Fruit fly (Drosophila melanogaster) whole organism, prepupa: ENCODE data around the gene rn.
A peak's percentile ranks its signal among the peaks of the same experiment; 100 is the strongest.

Experiments used
- Blimp-1 ChIP-seq: fragments of 200-800 bp; sonication (Bioruptor generic); optimal IDR thresholded peaks from 3 replicates; lab custom pipeline; 2017; ENCODE audit warnings: missing biosample characterization, missing genetic modification characterization, mild to moderate bottlenecking, moderate library complexity, missing genetic modification reagents
- CG10631 ChIP-seq: fragments of 200-800 bp; sonication (Bioruptor generic); optimal IDR thresholded peaks from 2 replicates; lab custom pipeline; 2016; ENCODE audit warnings: missing biosample characterization, missing genetic modification characterization
- CG11294 ChIP-seq: fragments of 200-800 bp; sonication (Bioruptor generic); IDR thresholded peaks from 2 replicates; pipeline ENCODE4 v1.3.6; 2022; ENCODE audit warnings: missing biosample characterization, missing genetic modification characterization
- CG11762 ChIP-seq: fragments of 200-800 bp; sonication (Bioruptor generic); optimal IDR thresholded peaks from 3 replicates; lab custom pipeline; 2016; ENCODE audit warnings: missing biosample characterization, missing genetic modification characterization; ENCODE audit not compliant: insufficient read depth
- CG11902 ChIP-seq: fragments of 200-800 bp; sonication (Bioruptor generic); optimal IDR thresholded peaks from 3 replicates; lab custom pipeline; 2016; ENCODE audit warnings: missing biosample characterization, missing genetic modification characterization
- CG15336 ChIP-seq: fragments of 200-800 bp; sonication (Bioruptor generic); IDR thresholded peaks from 2 replicates; pipeline ENCODE4 v1.3.6; 2022; ENCODE audit warnings: missing biosample characterization, missing genetic modification characterization
- CG1621 ChIP-seq: fragments of 200-800 bp; sonication (Bioruptor generic); optimal IDR thresholded peaks from 3 replicates; lab custom pipeline; 2018; ENCODE audit warnings: missing biosample characterization, mild to moderate bottlenecking, missing genetic modification characterization
- CG3032 ChIP-seq: fragments of 200-800 bp; optimal IDR thresholded peaks from 2 replicates; lab custom pipeline; 2019; ENCODE audit warnings: missing biosample characterization, mild to moderate bottlenecking, missing genetic modification characterization, moderate library complexity
- CG31627 ChIP-seq: fragments of 200-800 bp; sonication (Bioruptor generic); optimal IDR thresholded peaks from 3 replicates; lab custom pipeline; 2016; ENCODE audit warnings: missing biosample characterization, missing genetic modification characterization
- CG32006 ChIP-seq: fragments of 200-800 bp; sonication (Bioruptor generic); optimal IDR thresholded peaks from 3 replicates; lab custom pipeline; 2017; ENCODE audit warnings: missing biosample characterization, mild to moderate bottlenecking, missing genetic modification characterization
- CG3919 ChIP-seq: fragments of 200-800 bp; sonication (Bioruptor generic); optimal IDR thresholded peaks from 3 replicates; lab custom pipeline; 2016; ENCODE audit warnings: missing biosample characterization, missing genetic modification characterization
- CG4318 ChIP-seq: fragments of 200-800 bp; sonication (Bioruptor generic); optimal IDR thresholded peaks from 3 replicates; lab custom pipeline; 2017; ENCODE audit warnings: missing biosample characterization, mild to moderate bottlenecking, missing genetic modification characterization
- CG6163 ChIP-seq: fragments of 200-800 bp; sonication (Bioruptor generic); IDR thresholded peaks from 3 replicates; pipeline ENCODE4 v1.3.6; 2022; ENCODE audit warnings: missing biosample characterization, missing genetic modification characterization
- CG6276 ChIP-seq: fragments of 200-800 bp; sonication (Bioruptor generic); optimal IDR thresholded peaks from 2 replicates; lab custom pipeline; 2017; ENCODE audit warnings: missing biosample characterization, mild to moderate bottlenecking, missing genetic modification characterization
- CG6792 ChIP-seq: fragments of 200-800 bp; sonication (Bioruptor generic); optimal IDR thresholded peaks from 3 replicates; lab custom pipeline; 2016; ENCODE audit warnings: missing biosample characterization, missing genetic modification characterization
- CG6808 ChIP-seq: fragments of 200-800 bp; sonication (Bioruptor generic); optimal IDR thresholded peaks from 3 replicates; lab custom pipeline; 2017; ENCODE audit warnings: missing biosample characterization, missing genetic modification characterization, mild to moderate bottlenecking, moderate library complexity, missing genetic modification reagents
- CG6854 ChIP-seq: fragments of 200-800 bp; sonication (Bioruptor generic); optimal IDR thresholded peaks from 2 replicates; lab custom pipeline; 2017; ENCODE audit warnings: missing biosample characterization, mild to moderate bottlenecking, missing genetic modification characterization
- CG7368 ChIP-seq: fragments of 200-800 bp; sonication (Bioruptor generic); optimal IDR thresholded peaks from 3 replicates; lab custom pipeline; 2016; ENCODE audit warnings: missing biosample characterization, missing genetic modification characterization
- CG8119 ChIP-seq: fragments of 200-800 bp; sonication (Bioruptor generic); IDR thresholded peaks from 3 replicates; pipeline ENCODE4 v1.3.6; 2022; ENCODE audit warnings: missing biosample characterization, missing genetic modification characterization
- CG8319 ChIP-seq: fragments of 200-800 bp; sonication (Bioruptor generic); optimal IDR thresholded peaks from 3 replicates; lab custom pipeline; 2016; ENCODE audit warnings: missing biosample characterization, missing genetic modification characterization
- Eip75B ChIP-seq: fragments of 200-800 bp; sonication (Bioruptor generic); optimal IDR thresholded peaks from 3 replicates; lab custom pipeline; 2016; ENCODE audit warnings: missing biosample characterization, missing genetic modification characterization
- Eip78C ChIP-seq: fragments of 200-800 bp; sonication (Bioruptor generic); peaks from one replicate; lab custom pipeline; 2016; ENCODE audit warnings: missing biosample characterization, missing genetic modification characterization
- Ets96B ChIP-seq: fragments of 200-800 bp; optimal IDR thresholded peaks from 2 replicates; lab custom pipeline; 2019; ENCODE audit warnings: missing biosample characterization, mild to moderate bottlenecking, missing genetic modification characterization, moderate library complexity
- Hr39 ChIP-seq: fragments of 200-800 bp; sonication (Bioruptor generic); optimal IDR thresholded peaks from 2 replicates; lab custom pipeline; 2016; ENCODE audit warnings: missing biosample characterization, missing genetic modification characterization
- Hr4 ChIP-seq: fragments of 200-800 bp; sonication (Bioruptor generic); optimal IDR thresholded peaks from 3 replicates; lab custom pipeline; 2016; ENCODE audit warnings: missing biosample characterization, missing genetic modification characterization
- Lpt ChIP-seq: fragments of 200-800 bp; sonication (Bioruptor generic); optimal IDR thresholded peaks from 3 replicates; lab custom pipeline; 2016; ENCODE audit warnings: missing biosample characterization, missing genetic modification characterization
- Met ChIP-seq: fragments of 200-800 bp; sonication (Bioruptor generic); optimal IDR thresholded peaks from 3 replicates; lab custom pipeline; 2016; ENCODE audit warnings: missing biosample characterization, missing genetic modification characterization
- OdsH ChIP-seq: fragments of 200-800 bp; sonication (Bioruptor generic); optimal IDR thresholded peaks from 3 replicates; lab custom pipeline; 2016; ENCODE audit warnings: missing biosample characterization, missing genetic modification characterization
- Smox ChIP-seq: fragments of 200-800 bp; sonication (Bioruptor generic); optimal IDR thresholded peaks from 3 replicates; lab custom pipeline; 2016; ENCODE audit warnings: missing biosample characterization, missing genetic modification characterization
- Sox102F ChIP-seq: fragments of 200-800 bp; sonication (Bioruptor generic); optimal IDR thresholded peaks from 2 replicates; lab custom pipeline; 2016; ENCODE audit warnings: missing biosample characterization, mild to moderate bottlenecking, missing genetic modification characterization
- Sox14 ChIP-seq: fragments of 200-800 bp; sonication (Bioruptor generic); optimal IDR thresholded peaks from 3 replicates; lab custom pipeline; 2016; ENCODE audit warnings: missing biosample characterization, missing genetic modification characterization
- Sox15 ChIP-seq: fragments of 200-800 bp; sonication (Bioruptor generic); optimal IDR thresholded peaks from 3 replicates; lab custom pipeline; 2016; ENCODE audit warnings: missing biosample characterization, missing genetic modification characterization
- acj6 ChIP-seq: fragments of 200-800 bp; sonication (Bioruptor generic); optimal IDR thresholded peaks from 3 replicates; lab custom pipeline; 2016; ENCODE audit warnings: missing biosample characterization, missing genetic modification characterization
- cyc ChIP-seq: fragments of 200-800 bp; sonication (Bioruptor generic); optimal IDR thresholded peaks from 3 replicates; lab custom pipeline; 2016; ENCODE audit warnings: missing biosample characterization, missing genetic modification characterization
- dac ChIP-seq: fragments of 200-800 bp; sonication (Bioruptor generic); optimal IDR thresholded peaks from 2 replicates; lab custom pipeline; 2017; ENCODE audit warnings: missing biosample characterization, mild to moderate bottlenecking, missing genetic modification characterization
- dsx ChIP-seq: fragments of 200-800 bp; optimal IDR thresholded peaks from 3 replicates; lab custom pipeline; 2019; ENCODE audit warnings: missing biosample characterization, mild to moderate bottlenecking, missing genetic modification characterization, moderate library complexity; ENCODE audit not compliant: poor library complexity, severe bottlenecking
- eg ChIP-seq: fragments of 200-800 bp; sonication (Bioruptor generic); IDR thresholded peaks from 3 replicates; pipeline ENCODE4 v1.3.6; 2022; ENCODE audit warnings: missing biosample characterization, missing genetic modification characterization
- esn ChIP-seq: fragments of 200-800 bp; sonication (Bioruptor generic); optimal IDR thresholded peaks from 2 replicates; lab custom pipeline; 2016; ENCODE audit warnings: missing biosample characterization, mild to moderate bottlenecking, missing genetic modification characterization, moderate library complexity
- fd59A ChIP-seq: fragments of 200-800 bp; sonication (Bioruptor generic); optimal IDR thresholded peaks from 2 replicates; lab custom pipeline; 2017; ENCODE audit warnings: missing biosample characterization, mild to moderate bottlenecking, missing genetic modification characterization, missing genetic modification reagents
- lz ChIP-seq: fragments of 200-800 bp; sonication (Bioruptor generic); optimal IDR thresholded peaks from 3 replicates; lab custom pipeline; 2016; ENCODE audit warnings: missing biosample characterization, missing genetic modification characterization
- pdm3 ChIP-seq: fragments of 200-800 bp; sonication (Bioruptor generic); optimal IDR thresholded peaks from 3 replicates; lab custom pipeline; 2016; ENCODE audit warnings: missing biosample characterization, missing genetic modification characterization
- ss ChIP-seq, 2 experiments: fragments of 200-800 bp; sonication (Bioruptor generic); optimal IDR thresholded peaks; 2 replicates in 1 of 2; 3 replicates in 1 of 2; lab custom pipeline; 2017 to 2018; ENCODE audit warnings: mild to moderate bottlenecking in 2 of 2, missing biosample characterization in 2 of 2, missing genetic modification characterization in 2 of 2, moderate library complexity in 1 of 2
- svp ChIP-seq: fragments of 200-800 bp; sonication (Bioruptor generic); peaks from one replicate; lab custom pipeline; 2016; ENCODE audit warnings: missing biosample characterization, missing genetic modification characterization
- topi ChIP-seq: fragments of 200-800 bp; sonication (Bioruptor generic); optimal IDR thresholded peaks from 3 replicates; lab custom pipeline; 2016; ENCODE audit warnings: missing biosample characterization, missing genetic modification characterization
- vri ChIP-seq: fragments of 200-800 bp; sonication (Bioruptor generic); optimal IDR thresholded peaks from 3 replicates; lab custom pipeline; 2016; ENCODE audit warnings: missing biosample characterization, mild to moderate bottlenecking, missing genetic modification characterization

Gene rn

dm6 chr3R:7309579-7310037 lies at the start of gene rn:
Gene rn, minus strand, starts transcription at chr3R:7309629.
- TF ChIP-seq eg (GFP tag; lab: Robert Waterston, UW), result peak; percentile 61
- TF ChIP-seq CG4318 (GFP tag; lab: Kevin White, UChicago), result no peak
- TF ChIP-seq CG6163 (GFP tag; lab: Robert Waterston, UW), result peak; percentile 70
- peak; percentile 13 for TF ChIP-seq CG32006 (GFP tag; lab: Kevin White, UChicago)
- 0 out of 3 replicates have a peak, but pooled peaks have one; percentile 50 for TF ChIP-seq CG8119 (GFP tag; lab: Robert Waterston, UW)
- no peak for TF ChIP-seq CG7368
- peak; percentile 8 for TF ChIP-seq CG3032 (tag; lab: Kevin White, UChicago)
- TF ChIP-seq CG6854 (GFP tag; lab: Kevin White, UChicago), result no peak
- peak; percentile 18 for TF ChIP-seq vri (GFP tag; lab: Kevin White, UChicago)
- TF ChIP-seq Ets96B (tag; lab: Kevin White, UChicago), result peak; percentile 4
- TF ChIP-seq dsx (GFP tag; lab: Kevin White, UChicago), result peak; percentile 12
- TF ChIP-seq CG15336 (GFP tag; lab: Robert Waterston, UW), result 0 out of 2 replicates have a peak, but pooled peaks have one; percentile 15
- TF ChIP-seq ss (GFP tag; optimal IDR thresholded peaks at IDR 0.05; lab: Kevin White, UChicago), result peak in 1 of 2 experiments; percentile 46
- TF ChIP-seq CG8319, result no peak
- TF ChIP-seq CG10631, result no peak
- peak; percentile 13 for TF ChIP-seq CG1621 (tag; lab: Kevin White, UChicago)
- peak; percentile 7 for TF ChIP-seq Eip78C (GFP tag; lab: Kevin White, UChicago)
- TF ChIP-seq, all 60 proteins: peak for 12

dm6 chr3R:7349452-7349851 lies 40.0 kb upstream of the rn start, which contains the start of gene CG43290:
Gene CG43290, minus strand, starts transcription at chr3R:7349552.
- TF ChIP-seq Sox15 (GFP tag; lab: Kevin White, UChicago) (no peak), CG11762 (GFP tag; lab: Kevin White, UChicago) (no peak), CG6276 (GFP tag; lab: Kevin White, UChicago) (no peak), CG3032 (tag; lab: Kevin White, UChicago) (no peak), CG11294 (no peak), CG6808 (GFP tag; lab: Kevin White, UChicago) (no peak), eg (GFP tag; lab: Robert Waterston, UW) (no peak), Eip78C (GFP tag; lab: Kevin White, UChicago) (no peak), CG8319 (no peak), CG6854 (GFP tag; lab: Kevin White, UChicago) (no peak), Blimp-1 (no peak), Eip75B (GFP tag; lab: Kevin White, UChicago) (no peak), Sox102F (GFP tag; lab: Kevin White, UChicago) (no peak), CG15336 (GFP tag; lab: Robert Waterston, UW) (no peak)

dm6 chr3R:7346445-7346844 lies 37.0 kb upstream of the rn start, which contains the start of gene nxf4:
Gene nxf4, plus strand, starts transcription at chr3R:7346730.
- TF ChIP-seq cyc (GFP tag; lab: Kevin White, UChicago) (peak; percentile 61), dac (GFP tag; lab: Kevin White, UChicago) (peak; percentile 1), CG1621 (tag; lab: Kevin White, UChicago) (no peak), Smox (GFP tag; lab: Kevin White, UChicago) (peak; percentile 27), svp (GFP tag; lab: Kevin White, UChicago) (peak; percentile 67), vri (GFP tag; lab: Kevin White, UChicago) (no peak), CG3032 (tag; lab: Kevin White, UChicago) (no peak), CG6792 (GFP tag; lab: Kevin White, UChicago) (no peak), Lpt (no peak), CG11902 (GFP tag; lab: Kevin White, UChicago) (no peak), topi (peak; percentile 32), Sox15 (GFP tag; lab: Kevin White, UChicago) (no peak), eg (GFP tag; lab: Robert Waterston, UW) (no peak), Sox14 (GFP tag; lab: Kevin White, UChicago) (peak; percentile 8), fd59A (GFP tag; lab: Kevin White, UChicago) (no peak), acj6 (GFP tag; lab: Kevin White, UChicago) (peak; percentile 30), CG8119 (GFP tag; lab: Robert Waterston, UW) (no peak), CG3919 (GFP tag; lab: Kevin White, UChicago) (peak; percentile 40), Hr4 (peak; percentile 29), Eip78C (GFP tag; lab: Kevin White, UChicago) (peak; percentile 45), Eip75B (GFP tag; lab: Kevin White, UChicago) (peak; percentile 15), esn (GFP tag; lab: Kevin White, UChicago) (peak; percentile 43), CG31627 (GFP tag; lab: Kevin White, UChicago) (peak; percentile 61), Sox102F (GFP tag; lab: Kevin White, UChicago) (no peak), pdm3 (peak; percentile 34), CG32006 (GFP tag; lab: Kevin White, UChicago) (no peak), OdsH (peak; percentile 33), Ets96B (tag; lab: Kevin White, UChicago) (no peak), Hr39 (GFP tag; lab: Kevin White, UChicago) (peak; percentile 59), lz (peak; percentile 53), CG10631 (peak; percentile 24), Met (peak; percentile 23), CG6808 (GFP tag; lab: Kevin White, UChicago) (no peak)
- TF ChIP-seq, all 60 proteins: peak for 19
